Fruit fly (Drosophila melanogaster) whole organism: ENCODE data around the gene CG7016.

ENCODE experiments used
- CG8478 ChIP-seq: fragments of >200 bp; optimal IDR thresholded peaks from 2 replicates; lab custom pipeline; 2018; ENCODE audit warnings: inconsistent platforms
- psq ChIP-seq: fragments of >200 bp; optimal IDR thresholded peaks from 2 replicates; lab custom pipeline; 2017
- usp ChIP-seq: fragments of >200 bp; optimal IDR thresholded peaks from 2 replicates; lab custom pipeline; 2017; ENCODE audit warnings: missing biosample characterization, missing genetic modification characterization, mixed read lengths

dm6 chr3R:24876843-24877457 lies 14.2 kb downstream of the CG7016 start, which contains the start of the genes CG11089 and CG31381:
- TF ChIP-seq usp (no peak), psq (lab: Kevin White, UChicago) (no peak), CG8478 (lab: Kevin White, UChicago) (no peak)
